Worm (Caenorhabditis elegans) whole organism, young adult: Measurements from ENCODE around the gene qdpr-1.

Experiments used
- D2030.7 ChIP-seq: fragments of 200-800 bp; sonication (Bioruptor generic); IDR thresholded peaks from 2 replicates; pipeline ENCODE4 v1.3.6; 2022; ENCODE audit warnings: missing genetic modification reagents, missing genetic modification characterization, missing compliant biosample characterization
- F10E7.11 ChIP-seq: sonication (generic microtip); optimal IDR thresholded peaks from 2 replicates; lab custom pipeline; 2017; ENCODE audit warnings: mild to moderate bottlenecking, missing genetic modification characterization, moderate library complexity, missing compliant biosample characterization
- ama-1 ChIP-seq, 3 experiments: fragments of 150-350 bp in 1 of 3; sonication (generic microtip) in 2 of 3; optimal IDR thresholded peaks; 2 replicates each; lab custom pipeline; 2014 to 2018; ENCODE audit warnings: missing biosample characterization in 2 of 3, missing genetic modification characterization in 2 of 3, missing genetic modification reagents in 2 of 3
- cebp-1 ChIP-seq, 2 experiments: fragments of 200-800 bp in 1 of 2; sonication (Bioruptor generic) in 1 of 2; sonication (generic microtip) in 1 of 2; IDR thresholded peaks in 1 of 2; optimal IDR thresholded peaks in 1 of 2; 2 replicates each; pipeline versions ENCODE4 v1.3.6 to Lab custom; 2017 to 2022; ENCODE audit warnings: missing compliant biosample characterization in 2 of 2, missing genetic modification characterization in 2 of 2, mild to moderate bottlenecking in 1 of 2, missing genetic modification reagents in 1 of 2, moderate library complexity in 1 of 2
- dpff-1 ChIP-seq: sonication (generic microtip); optimal IDR thresholded peaks from 2 replicates; lab custom pipeline; 2017; ENCODE audit warnings: mild to moderate bottlenecking, missing genetic modification characterization, missing compliant biosample characterization
- hlh-12 ChIP-seq: sonication (generic microtip); optimal IDR thresholded peaks from 2 replicates; lab custom pipeline; 2016; ENCODE audit warnings: missing genetic modification characterization, missing compliant biosample characterization
- hmg-20 ChIP-seq: fragments of 200-800 bp; sonication (Bioruptor generic); IDR thresholded peaks from 2 replicates; pipeline ENCODE4 v1.3.6; 2022; ENCODE audit warnings: missing genetic modification reagents, missing genetic modification characterization, missing compliant biosample characterization
- lin-26 ChIP-seq: fragments of 200-800 bp; sonication (Bioruptor generic); IDR thresholded peaks from 2 replicates; pipeline ENCODE4 v1.3.6; 2022; ENCODE audit warnings: missing genetic modification reagents, missing genetic modification characterization, missing compliant biosample characterization
- nhr-27 ChIP-seq: fragments of 200-800 bp; sonication (Bioruptor generic); optimal IDR thresholded peaks from 2 replicates; lab custom pipeline; 2018; ENCODE audit warnings: mild to moderate bottlenecking, missing genetic modification characterization, moderate library complexity, missing compliant biosample characterization
- snpc-4 ChIP-seq, 5 experiments: fragments of 150-350 bp in 1 of 5; sonication (generic microtip) in 4 of 5; optimal IDR thresholded peaks; 2 replicates each; lab custom pipeline; 2014 to 2018; ENCODE audit warnings: missing genetic modification characterization in 5 of 5, missing biosample characterization in 3 of 5, antibody characterized with exemption in 2 of 5, mild to moderate bottlenecking in 2 of 5, missing compliant biosample characterization in 2 of 5, missing genotype in 2 of 5, moderate library complexity in 2 of 5, missing genetic modification reagents in 1 of 5
- unc-62 ChIP-seq: fragments of 150-350 bp; optimal IDR thresholded peaks from 2 replicates; lab custom pipeline; 2014; ENCODE audit warnings: missing biosample characterization, missing genetic modification reagents, missing genetic modification characterization

- TF ChIP-seq unc-62: no peak
- TF ChIP-seq hmg-20: no peak
- TF ChIP-seq hlh-12 (tag; lab: Kevin White, UChicago): no peak
- TF ChIP-seq D2030.7: no peak
- TF ChIP-seq nhr-27 (tag; lab: Kevin White, UChicago): no peak
- no peak for TF ChIP-seq dpff-1 (tag; lab: Kevin White, UChicago)
- TF ChIP-seq snpc-4 (GFP tag; optimal IDR thresholded peaks at IDR 0.05; lab: Kevin White, UChicago): no peak
- TF ChIP-seq snpc-4 (tag; optimal IDR thresholded peaks at IDR 0.05; lab: Kevin White, UChicago): no peak
- TF ChIP-seq ama-1 (optimal IDR thresholded peaks at IDR 0.05; lab: Kevin White, UChicago): no peak
- TF ChIP-seq ama-1 (GFP tag; optimal IDR thresholded peaks at IDR 0.05; lab: Kevin White, UChicago): no peak
- no peak for TF ChIP-seq cebp-1 (GFP tag; IDR thresholded peaks at IDR 0.05; lab: Robert Waterston, UW)
- no peak for TF ChIP-seq cebp-1 (tag; optimal IDR thresholded peaks at IDR 0.05; lab: Kevin White, UChicago)
- TF ChIP-seq F10E7.11 (tag; lab: Kevin White, UChicago): no peak
- TF ChIP-seq lin-26 (GFP tag; lab: Robert Waterston, UW): no peak
Measured at ce11 chrIII:13381684-13382083, 12.0 kb upstream of the qdpr-1 start.
